Fruit fly (Drosophila melanogaster) whole organism, pupa: ENCODE results near the gene CG8036.
A peak's percentile ranks its signal among the peaks of the same experiment; 100 is the strongest.

Experiments used
- CG10348 ChIP-seq: fragments of 200-800 bp; sonication (Bioruptor generic); IDR thresholded peaks from 2 replicates; pipeline ENCODE4 v1.3.6; 2022; ENCODE audit warnings: missing biosample characterization, missing genetic modification characterization
- CG12605 ChIP-seq: fragments of 200-800 bp; sonication (Bioruptor generic); IDR thresholded peaks from 2 replicates; pipeline ENCODE4 v1.3.6; 2022; ENCODE audit warnings: missing biosample characterization, missing genetic modification characterization
- CG13204 ChIP-seq: fragments of 200-800 bp; sonication (Bioruptor generic); optimal IDR thresholded peaks from 2 replicates; lab custom pipeline; 2018; ENCODE audit warnings: missing biosample characterization, mild to moderate bottlenecking, missing genetic modification characterization, moderate library complexity
- CG14655 ChIP-seq: fragments of 200-800 bp; sonication (Bioruptor generic); optimal IDR thresholded peaks from 3 replicates; lab custom pipeline; 2017; ENCODE audit warnings: mild to moderate bottlenecking, missing biosample characterization, missing genetic modification reagents, missing genetic modification characterization
- CG15710 ChIP-seq: fragments of 200-800 bp; sonication (Bioruptor generic); optimal IDR thresholded peaks from 2 replicates; lab custom pipeline; 2018; ENCODE audit warnings: missing biosample characterization, mild to moderate bottlenecking, missing genetic modification characterization, moderate library complexity
- CG17806 ChIP-seq: fragments of 200-800 bp; sonication (Bioruptor generic); optimal IDR thresholded peaks from 2 replicates; lab custom pipeline; 2018; ENCODE audit warnings: missing biosample characterization, mild to moderate bottlenecking, missing genetic modification characterization, moderate library complexity
- CG32121 ChIP-seq: fragments of 200-800 bp; sonication (Bioruptor generic); IDR thresholded peaks from 2 replicates; pipeline ENCODE4 v1.3.6; 2022; ENCODE audit warnings: missing biosample characterization, missing genetic modification characterization
- CG34367 ChIP-seq: fragments of 200-800 bp; sonication (Bioruptor generic); optimal IDR thresholded peaks from 2 replicates; lab custom pipeline; 2018; ENCODE audit warnings: missing biosample characterization, mild to moderate bottlenecking, missing genetic modification characterization
- CG4496 ChIP-seq: fragments of 200-800 bp; sonication (Bioruptor generic); IDR thresholded peaks from 3 replicates; pipeline ENCODE4 v1.3.6; 2022; ENCODE audit warnings: missing biosample characterization, missing genetic modification characterization
- CG8159 ChIP-seq: fragments of 200-800 bp; sonication (Bioruptor generic); optimal IDR thresholded peaks from 3 replicates; lab custom pipeline; 2018; ENCODE audit warnings: missing biosample characterization, mild to moderate bottlenecking, missing genetic modification characterization, moderate library complexity
- CG8301 ChIP-seq: fragments of 200-800 bp; sonication (Bioruptor generic); optimal IDR thresholded peaks from 2 replicates; lab custom pipeline; 2018; ENCODE audit warnings: missing biosample characterization, mild to moderate bottlenecking, missing genetic modification characterization
- CG9948 ChIP-seq: fragments of 200-800 bp; sonication (Bioruptor generic); optimal IDR thresholded peaks from 2 replicates; lab custom pipeline; 2018; ENCODE audit warnings: missing biosample characterization, mild to moderate bottlenecking, missing genetic modification characterization, moderate library complexity
- D1 ChIP-seq: fragments of 200-800 bp; sonication (Bioruptor generic); optimal IDR thresholded peaks from 2 replicates; lab custom pipeline; 2018; ENCODE audit warnings: missing biosample characterization, mild to moderate bottlenecking, missing genetic modification characterization, moderate library complexity
- EcR ChIP-seq: fragments of 200-800 bp; sonication (Bioruptor generic); optimal IDR thresholded peaks from 3 replicates; lab custom pipeline; 2019; ENCODE audit warnings: missing biosample characterization, missing genetic modification characterization, mild to moderate bottlenecking, moderate library complexity, missing genetic modification reagents
- Ets98B ChIP-seq: fragments of 200-800 bp; sonication (Bioruptor generic); IDR thresholded peaks from 2 replicates; pipeline ENCODE4 v1.3.6; 2022; ENCODE audit warnings: missing biosample characterization, missing genetic modification characterization
- Pif1A ChIP-seq: fragments of 200-800 bp; sonication (Bioruptor generic); optimal IDR thresholded peaks from 3 replicates; lab custom pipeline; 2016; ENCODE audit warnings: missing biosample characterization, missing genetic modification characterization
- Pif1B ChIP-seq: fragments of 200-800 bp; sonication (Bioruptor generic); optimal IDR thresholded peaks from 3 replicates; lab custom pipeline; 2016; ENCODE audit warnings: missing biosample characterization, missing genetic modification characterization
- Snoo ChIP-seq: fragments of 200-800 bp; sonication (Bioruptor generic); optimal IDR thresholded peaks from 3 replicates; lab custom pipeline; 2017; ENCODE audit warnings: missing biosample characterization, mild to moderate bottlenecking, missing genetic modification characterization, inconsistent platforms
- fd96Ca ChIP-seq: fragments of 200-800 bp; sonication (Bioruptor generic); IDR thresholded peaks from 3 replicates; pipeline ENCODE4 v1.3.6; 2022; ENCODE audit warnings: missing biosample characterization, missing genetic modification characterization
- gl ChIP-seq: fragments of 200-800 bp; sonication (Bioruptor generic); optimal IDR thresholded peaks from 2 replicates; lab custom pipeline; 2018; ENCODE audit warnings: missing biosample characterization, mild to moderate bottlenecking, missing genetic modification characterization
- rn ChIP-seq: fragments of 200-800 bp; sonication (Bioruptor generic); IDR thresholded peaks from 2 replicates; pipeline ENCODE4 v1.3.6; 2022; ENCODE audit warnings: missing biosample characterization, missing genetic modification characterization

CG8036 gene

DNA sequence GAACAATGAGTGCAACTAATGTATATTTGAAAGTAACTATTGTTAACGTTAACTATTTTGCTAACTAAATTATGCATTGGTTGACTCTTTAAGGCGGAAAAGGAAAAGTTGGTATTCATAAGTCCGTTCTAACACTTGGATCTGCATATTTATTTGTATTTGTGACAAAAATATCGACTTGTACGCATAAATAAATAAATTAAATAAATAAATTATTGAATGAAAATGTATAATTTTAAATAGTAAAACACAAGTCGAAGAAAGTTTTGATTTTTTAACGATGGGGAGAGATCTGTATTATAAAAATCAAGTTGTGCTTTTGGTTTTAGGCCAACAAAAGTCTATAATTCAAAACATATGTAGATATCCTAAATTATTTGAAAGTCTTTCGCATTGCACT lies at the start of gene CG8036:
Gene CG8036, plus strand, starts transcription at position 301 of the 400 bp plus-strand sequence.
- no peak for TF ChIP-seq Pif1B (GFP tag; lab: Kevin White, UChicago)
- no peak for TF ChIP-seq CG9948
- TF ChIP-seq CG10348: no peak
- no peak for TF ChIP-seq Pif1A (GFP tag; lab: Kevin White, UChicago)
- no peak for TF ChIP-seq D1 (tag; lab: Kevin White, UChicago)
- no peak for TF ChIP-seq gl (tag; lab: Kevin White, UChicago)
- no peak for TF ChIP-seq EcR
- TF ChIP-seq CG17806 (tag; lab: Kevin White, UChicago): no peak
- TF ChIP-seq rn (GFP tag; lab: Robert Waterston, UW): no peak
- no peak for TF ChIP-seq CG15710 (tag; lab: Kevin White, UChicago)
- TF ChIP-seq CG8159: no peak
- no peak for TF ChIP-seq CG13204 (GFP tag; lab: Kevin White, UChicago)
- TF ChIP-seq CG4496 (GFP tag; lab: Robert Waterston, UW): no peak
- TF ChIP-seq CG32121 (GFP tag; lab: Robert Waterston, UW): no peak
- TF ChIP-seq fd96Ca: no peak
- TF ChIP-seq Snoo (tag; lab: Kevin White, UChicago): no peak
- no peak for TF ChIP-seq CG8301 (tag; lab: Kevin White, UChicago)
- TF ChIP-seq CG14655: no peak

dm6 chr3R:8619089-8619488 lies 48.6 kb upstream of the CG8036 start:
- TF ChIP-seq rn (GFP tag; lab: Robert Waterston, UW) (no peak), CG34367 (tag; lab: Kevin White, UChicago) (no peak), CG32121 (GFP tag; lab: Robert Waterston, UW) (no peak), CG14655 (no peak), CG9948 (no peak), CG8301 (tag; lab: Kevin White, UChicago) (no peak), CG13204 (GFP tag; lab: Kevin White, UChicago) (no peak), CG12605 (GFP tag; lab: Robert Waterston, UW) (no peak), EcR (no peak), Pif1B (GFP tag; lab: Kevin White, UChicago) (no peak), gl (tag; lab: Kevin White, UChicago) (no peak), CG8159 (no peak), CG10348 (no peak), CG4496 (GFP tag; lab: Robert Waterston, UW) (no peak), CG17806 (tag; lab: Kevin White, UChicago) (no peak), fd96Ca (no peak), Ets98B (GFP tag; lab: Robert Waterston, UW) (no peak), CG15710 (tag; lab: Kevin White, UChicago) (no peak), D1 (tag; lab: Kevin White, UChicago) (no peak)
- TF ChIP-seq, all 21 proteins: peak for 0

dm6 chr3R:8620737-8621136 lies 46.9 kb upstream of the CG8036 start:
- TF ChIP-seq Pif1A (GFP tag; lab: Kevin White, UChicago): no peak
- TF ChIP-seq CG15710 (tag; lab: Kevin White, UChicago): no peak
- TF ChIP-seq CG10348: no peak
- TF ChIP-seq Snoo (tag; lab: Kevin White, UChicago): no peak
- no peak for TF ChIP-seq CG4496 (GFP tag; lab: Robert Waterston, UW)
- no peak for TF ChIP-seq EcR
- TF ChIP-seq CG14655: no peak
- no peak for TF ChIP-seq CG32121 (GFP tag; lab: Robert Waterston, UW)
- TF ChIP-seq CG34367 (tag; lab: Kevin White, UChicago): no peak
- no peak for TF ChIP-seq CG9948
- TF ChIP-seq gl (tag; lab: Kevin White, UChicago): no peak
- TF ChIP-seq, all 21 proteins: peak for 0

DNA sequence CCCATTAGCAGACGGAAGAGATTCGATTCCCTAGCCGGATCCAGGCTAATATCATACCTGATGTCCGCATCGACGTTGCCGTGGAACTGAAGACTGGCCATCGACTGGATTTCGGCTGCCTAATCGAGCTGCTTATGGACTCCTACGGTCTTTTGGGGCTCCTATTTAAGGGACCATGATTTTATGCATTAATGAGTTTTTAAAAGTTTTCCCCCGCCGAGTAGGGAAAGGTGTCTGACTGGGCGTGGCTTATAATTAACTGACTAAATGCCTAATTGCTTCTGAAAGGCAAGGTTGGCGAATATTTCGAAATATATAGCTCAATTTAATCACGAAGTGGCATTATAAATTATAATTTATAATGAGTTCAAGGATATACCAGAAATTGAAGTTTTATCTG lies 31.9 kb upstream of the CG8036 start, which contains the start of gene Or85e:
Gene Or85e, minus strand, starts transcription at position 101 of the 400 bp plus-strand sequence.
- TF ChIP-seq CG8159: no peak
- no peak for TF ChIP-seq CG15710 (tag; lab: Kevin White, UChicago)
- TF ChIP-seq gl (tag; lab: Kevin White, UChicago): no peak
- TF ChIP-seq D1 (tag; lab: Kevin White, UChicago): no peak

dm6 chr3R:8638629-8639028 lies 29.0 kb upstream of the CG8036 start:
- TF ChIP-seq Ets98B (GFP tag; lab: Robert Waterston, UW) (no peak), fd96Ca (no peak), CG14655 (no peak), CG34367 (tag; lab: Kevin White, UChicago) (no peak), gl (tag; lab: Kevin White, UChicago) (no peak)

- TF ChIP-seq CG4496 (GFP tag; lab: Robert Waterston, UW): 0 out of 3 replicates have a peak, but pooled peaks have one; percentile 21
- no peak for TF ChIP-seq CG10348
Observed at dm6 chr3R:8642376-8642966, 25.2 kb upstream of the CG8036 start.

DNA sequence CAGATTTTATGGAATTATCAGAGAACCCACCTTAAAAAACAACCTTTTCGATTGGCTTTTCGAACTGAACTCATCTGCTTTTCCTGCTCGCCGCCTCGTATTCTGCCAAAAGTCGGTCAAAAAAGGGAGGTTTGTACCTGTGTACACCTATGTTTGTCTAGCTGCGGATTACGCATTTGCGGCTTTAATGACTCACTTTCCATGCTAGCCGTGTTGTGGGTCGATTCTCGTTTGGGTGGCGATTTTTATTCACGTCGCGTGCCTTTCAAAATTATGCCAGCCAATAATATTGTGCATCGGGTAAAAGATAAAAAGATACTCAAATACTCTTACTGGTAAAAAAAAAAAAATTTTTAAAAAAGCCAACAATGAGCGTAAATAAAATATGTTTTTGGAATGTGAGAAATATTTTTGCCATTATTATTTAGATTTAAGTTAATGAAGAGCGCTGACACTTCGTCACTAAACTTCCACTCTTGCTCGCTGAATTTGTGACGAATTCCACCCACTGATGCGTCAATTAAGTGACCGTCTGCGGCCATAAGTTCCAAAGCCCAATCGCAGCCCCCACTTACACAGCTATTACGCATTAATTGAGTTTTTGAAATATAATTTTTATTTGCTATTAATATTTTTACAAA lies 22.0 kb upstream of the CG8036 start, which contains the start of gene Cyp313b1:
Gene Cyp313b1, minus strand, starts transcription at position 71 of the 641 bp plus-strand sequence.
- TF ChIP-seq Snoo (tag; lab: Kevin White, UChicago) (no peak), CG17806 (tag; lab: Kevin White, UChicago) (no peak), CG32121 (GFP tag; lab: Robert Waterston, UW) (no peak), CG9948 (no peak), Pif1A (GFP tag; lab: Kevin White, UChicago) (no peak), Ets98B (GFP tag; lab: Robert Waterston, UW) (no peak), CG34367 (tag; lab: Kevin White, UChicago) (no peak), CG8159 (no peak), rn (GFP tag; lab: Robert Waterston, UW) (no peak), CG4496 (GFP tag; lab: Robert Waterston, UW) (no peak), CG15710 (tag; lab: Kevin White, UChicago) (no peak), gl (tag; lab: Kevin White, UChicago) (no peak), CG14655 (no peak), D1 (tag; lab: Kevin White, UChicago) (no peak), EcR (no peak), CG12605 (GFP tag; lab: Robert Waterston, UW) (no peak)
